Fruit fly (Drosophila melanogaster): ENCODE results near the gene term.

The term gene

DNA sequence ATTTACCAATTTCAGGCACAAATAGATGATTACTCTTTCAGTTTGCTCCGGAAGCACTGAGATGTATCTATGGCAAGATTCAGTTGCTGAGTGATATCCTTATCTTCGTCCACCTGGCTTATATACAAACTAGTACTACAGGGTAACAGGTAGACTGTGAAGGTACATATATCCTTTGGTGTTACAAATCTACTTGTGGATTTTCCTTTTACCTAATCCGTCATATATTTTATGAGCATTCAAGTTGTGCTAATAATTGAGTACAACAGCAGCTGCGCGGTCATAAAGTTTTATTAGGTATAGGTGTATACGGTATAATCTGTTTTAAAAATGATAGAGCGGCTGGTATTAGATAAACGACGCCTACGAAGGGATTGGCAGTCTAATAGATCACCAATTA is at the start of gene term:
term (minus strand) TSS at position 101 of the 400 bp plus-strand sequence.
- no peak for TF ChIP-seq psq (optimal IDR thresholded peaks at IDR 0.05)

DNA sequence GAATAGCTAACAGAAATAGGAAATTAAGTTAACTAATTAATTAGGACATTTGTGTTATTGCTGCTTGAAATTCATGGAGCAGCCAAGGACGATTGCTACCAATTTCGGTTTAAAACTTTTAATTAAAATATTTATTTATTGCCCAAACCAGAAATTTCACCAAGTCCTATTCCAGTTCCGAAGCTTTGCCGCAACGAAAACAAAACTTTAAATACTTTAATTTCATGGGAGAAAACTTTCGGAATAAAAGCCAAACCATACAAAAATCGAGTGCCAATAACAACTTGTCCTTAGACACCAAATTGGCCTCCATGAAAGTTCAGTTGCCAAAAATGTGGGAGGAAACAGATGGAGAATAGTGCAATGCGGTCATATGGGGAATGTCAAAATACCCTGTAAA is 49.7 kb upstream of the term start:
- no peak for TF ChIP-seq psq (optimal IDR thresholded peaks at IDR 0.05)
- no peak for TF ChIP-seq ttk (optimal IDR thresholded peaks at IDR 0.05)
- TF ChIP-seq h (optimal IDR thresholded peaks at IDR 0.05), result no peak
- TF ChIP-seq insv (optimal IDR thresholded peaks at IDR 0.05), result no peak
- no peak for TF ChIP-seq Myc (optimal IDR thresholded peaks at IDR 0.05)
- TF ChIP-seq Sin3A (optimal IDR thresholded peaks at IDR 0.05), result no peak

- TF ChIP-seq Myc (optimal IDR thresholded peaks at IDR 0.05) (no peak), psq (optimal IDR thresholded peaks at IDR 0.05) (no peak), h (optimal IDR thresholded peaks at IDR 0.05) (no peak), Sin3A (optimal IDR thresholded peaks at IDR 0.05) (no peak), ttk (optimal IDR thresholded peaks at IDR 0.05) (no peak), insv (optimal IDR thresholded peaks at IDR 0.05) (no peak)
Observed at dm6 chr3L:18640584-18641527, 47.3 kb upstream of the term start.

DNA sequence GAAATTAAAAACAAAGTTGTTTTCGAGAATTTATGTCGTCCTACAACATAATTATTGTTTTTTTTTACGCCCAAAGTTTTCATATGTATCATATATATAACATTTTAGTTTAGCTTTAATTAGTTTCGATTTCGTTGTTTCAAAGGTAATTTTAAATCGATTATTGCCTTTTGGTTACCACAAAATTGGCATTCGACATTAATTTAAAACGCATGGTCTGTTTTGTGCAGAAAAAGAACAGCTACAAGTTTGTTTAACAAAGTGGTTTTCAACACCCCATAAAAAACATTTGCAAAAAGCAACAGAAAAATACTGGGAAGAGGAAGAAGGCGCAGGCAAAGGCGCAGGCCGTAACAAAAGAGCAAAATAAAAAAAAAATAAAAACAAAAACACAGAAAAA is 44.9 kb upstream of the term start:
- TF ChIP-seq Sin3A (optimal IDR thresholded peaks at IDR 0.05) (no peak), psq (optimal IDR thresholded peaks at IDR 0.05) (no peak), ttk (optimal IDR thresholded peaks at IDR 0.05) (no peak), h (optimal IDR thresholded peaks at IDR 0.05) (no peak), insv (optimal IDR thresholded peaks at IDR 0.05) (no peak), Myc (optimal IDR thresholded peaks at IDR 0.05) (no peak)

DNA sequence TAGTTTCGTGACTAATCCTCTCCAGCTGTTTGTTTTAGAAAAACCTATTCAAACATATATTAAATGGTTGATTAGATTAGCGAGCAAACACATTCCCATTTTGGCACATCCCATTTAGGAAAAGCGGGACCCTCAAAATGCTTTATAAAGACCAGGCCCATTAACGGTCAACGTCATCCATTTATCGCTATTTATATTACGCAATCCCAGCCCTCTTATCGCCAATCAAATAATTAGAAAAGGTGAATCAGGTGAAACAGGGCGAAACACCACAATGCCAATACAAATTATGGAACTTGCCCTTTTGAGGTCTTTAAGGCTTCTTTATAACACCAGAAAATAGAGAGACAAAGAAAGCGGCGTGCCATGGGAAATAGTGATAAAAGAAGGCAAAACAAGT is 44.5 kb upstream of the term start:
- no peak for TF ChIP-seq Sin3A (optimal IDR thresholded peaks at IDR 0.05)
- TF ChIP-seq h (optimal IDR thresholded peaks at IDR 0.05), result no peak
- no peak for TF ChIP-seq ttk (optimal IDR thresholded peaks at IDR 0.05)
- no peak for TF ChIP-seq Myc (optimal IDR thresholded peaks at IDR 0.05)
- TF ChIP-seq psq (optimal IDR thresholded peaks at IDR 0.05), result no peak
- TF ChIP-seq insv (optimal IDR thresholded peaks at IDR 0.05), result no peak

DNA sequence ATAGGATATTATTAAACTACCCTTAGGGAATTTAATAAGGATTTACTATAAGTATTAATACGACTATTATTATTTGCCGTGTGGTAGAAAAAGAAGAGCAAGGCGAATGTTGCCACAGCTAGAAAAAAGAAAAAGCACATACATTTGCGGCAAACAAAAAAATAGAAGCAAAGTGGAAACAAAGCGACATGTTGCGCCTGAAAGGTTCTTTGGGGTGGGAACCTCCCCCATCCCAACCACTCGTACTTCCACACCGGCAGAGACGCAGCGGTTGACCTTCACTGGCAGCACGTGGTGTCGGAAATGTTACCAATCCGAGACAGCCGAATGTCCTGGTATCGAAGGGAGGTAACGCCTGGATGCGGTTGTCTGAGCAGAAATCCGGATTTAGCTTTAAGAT is 43.8 kb upstream of the term start:
- TF ChIP-seq h (optimal IDR thresholded peaks at IDR 0.05), result no peak

- TF ChIP-seq insv (optimal IDR thresholded peaks at IDR 0.05) (no peak), psq (optimal IDR thresholded peaks at IDR 0.05) (no peak), Myc (optimal IDR thresholded peaks at IDR 0.05) (no peak), Sin3A (optimal IDR thresholded peaks at IDR 0.05) (no peak), h (optimal IDR thresholded peaks at IDR 0.05) (no peak)
Observed at dm6 chr3L:18636782-18637181, 43.2 kb upstream of the term start.

DNA sequence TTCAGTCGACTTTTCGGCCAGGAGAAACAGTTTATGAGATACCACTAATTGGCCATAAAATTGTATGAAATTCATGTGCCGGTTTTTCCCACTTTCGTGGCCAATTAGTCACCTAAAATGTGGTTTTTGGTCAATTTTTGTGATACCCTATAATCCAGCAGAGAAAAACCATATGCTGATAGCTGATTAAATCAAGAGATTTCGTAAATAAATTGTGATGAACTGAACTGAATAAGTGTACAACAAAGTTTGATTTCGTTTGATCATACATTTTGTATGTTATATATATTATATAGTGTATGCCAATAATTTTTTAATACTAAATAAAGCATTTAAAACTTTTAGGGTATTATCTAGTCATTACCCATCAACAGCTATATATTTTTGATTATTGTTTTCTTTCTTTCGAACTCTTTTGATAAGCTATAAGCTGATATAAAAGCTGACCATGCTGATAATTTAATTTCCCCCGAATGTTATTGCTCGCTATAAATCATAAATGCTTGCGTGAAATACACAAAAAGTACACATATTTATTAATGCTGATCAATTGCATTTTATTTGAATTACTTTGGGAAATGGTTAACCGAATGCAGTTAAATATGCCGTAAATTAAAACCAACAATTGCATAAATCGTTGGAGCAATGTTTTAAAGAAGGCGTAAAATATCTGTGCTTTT is 41.4 kb upstream of the term start:
- TF ChIP-seq insv (optimal IDR thresholded peaks at IDR 0.05), result no peak
- TF ChIP-seq Myc (optimal IDR thresholded peaks at IDR 0.05), result no peak
- no peak for TF ChIP-seq Sin3A (optimal IDR thresholded peaks at IDR 0.05)
- no peak for TF ChIP-seq psq (optimal IDR thresholded peaks at IDR 0.05)
- no peak for TF ChIP-seq ttk (optimal IDR thresholded peaks at IDR 0.05)
- TF ChIP-seq h (optimal IDR thresholded peaks at IDR 0.05), result no peak

DNA sequence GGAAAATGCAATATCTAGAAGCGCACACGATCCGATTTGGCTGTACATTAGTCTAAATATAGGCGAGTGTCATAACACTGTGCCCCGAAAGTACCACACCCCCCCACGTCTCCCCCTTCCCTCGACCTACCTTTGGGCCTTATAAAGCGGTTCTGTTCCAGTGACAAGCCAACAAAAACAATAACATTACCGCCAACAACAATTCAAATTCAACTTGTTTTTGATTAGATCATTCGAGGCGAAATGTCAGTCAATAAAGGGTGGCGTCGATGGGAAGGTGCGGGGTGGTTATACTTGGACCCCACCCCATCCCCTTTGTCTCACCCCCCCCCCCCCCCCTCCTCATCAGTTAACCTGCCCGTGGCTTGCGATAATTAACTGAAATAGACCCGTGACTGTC is 39.5 kb upstream of the term start:
- TF ChIP-seq ttk (optimal IDR thresholded peaks at IDR 0.05) (no peak), h (optimal IDR thresholded peaks at IDR 0.05) (no peak), insv (optimal IDR thresholded peaks at IDR 0.05) (no peak), Myc (optimal IDR thresholded peaks at IDR 0.05) (no peak), psq (optimal IDR thresholded peaks at IDR 0.05) (no peak), Sin3A (optimal IDR thresholded peaks at IDR 0.05) (no peak)

DNA sequence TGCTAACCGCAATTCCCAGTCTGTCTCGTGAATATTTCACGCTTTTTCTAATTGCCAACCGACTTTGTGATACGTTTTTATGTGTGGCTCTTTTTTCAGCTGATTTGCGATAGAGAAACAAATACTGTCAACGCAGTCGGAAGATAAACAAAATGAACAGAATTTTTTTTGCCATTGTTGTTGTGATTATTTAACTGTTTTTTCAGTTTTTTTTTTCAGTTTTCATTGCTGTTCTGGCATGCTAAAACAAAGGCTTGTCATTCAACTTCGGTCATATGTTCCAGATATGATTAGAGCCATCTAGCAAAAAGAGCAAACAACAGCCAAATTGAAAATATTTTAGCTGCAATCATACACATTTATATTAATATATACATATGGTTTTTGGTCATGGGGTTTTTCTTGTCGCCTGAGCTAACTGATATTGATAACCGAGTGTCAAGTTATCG is 38.6 kb upstream of the term start:
- TF ChIP-seq h (optimal IDR thresholded peaks at IDR 0.05), result no peak

- TF ChIP-seq Sin3A (optimal IDR thresholded peaks at IDR 0.05) (no peak), Myc (optimal IDR thresholded peaks at IDR 0.05) (no peak), insv (optimal IDR thresholded peaks at IDR 0.05) (no peak), h (optimal IDR thresholded peaks at IDR 0.05) (no peak), ttk (optimal IDR thresholded peaks at IDR 0.05) (no peak), psq (optimal IDR thresholded peaks at IDR 0.05) (no peak)
Observed at dm6 chr3L:18629874-18630273, 36.3 kb upstream of the term start.

- TF ChIP-seq ttk (optimal IDR thresholded peaks at IDR 0.05) (no peak), h (optimal IDR thresholded peaks at IDR 0.05) (no peak), Myc (optimal IDR thresholded peaks at IDR 0.05) (no peak), insv (optimal IDR thresholded peaks at IDR 0.05) (no peak), Sin3A (optimal IDR thresholded peaks at IDR 0.05) (no peak), psq (optimal IDR thresholded peaks at IDR 0.05) (no peak)
Observed at dm6 chr3L:18628458-18628857, 34.9 kb upstream of the term start.
